Fruit fly (Drosophila melanogaster) whole organism, embryonic: Measurements from ENCODE around the gene aru.

Experiments used
- B-H2 ChIP-seq: fragments of 200-800 bp; sonication (Bioruptor generic); optimal IDR thresholded peaks from 2 replicates; lab custom pipeline; 2018; ENCODE audit warnings: missing biosample characterization, mild to moderate bottlenecking, missing genetic modification characterization
- CG1233 ChIP-seq: fragments of 200-800 bp; sonication (Bioruptor generic); optimal IDR thresholded peaks from 4 replicates; lab custom pipeline; 2018; ENCODE audit warnings: missing biosample characterization, mild to moderate bottlenecking, missing genetic modification characterization
- CG14860 ChIP-seq: fragments of 200-800 bp; sonication (Bioruptor generic); IDR thresholded peaks from 3 replicates; pipeline ENCODE4 v1.3.6; 2022; ENCODE audit warnings: missing biosample characterization, missing genetic modification characterization; ENCODE audit not compliant: partially characterized antibody
- CG17359 ChIP-seq: fragments of 200-800 bp; sonication (Bioruptor generic); optimal IDR thresholded peaks from 3 replicates; lab custom pipeline; 2018; ENCODE audit warnings: missing biosample characterization, mild to moderate bottlenecking, missing genetic modification characterization, moderate library complexity
- CG1792 ChIP-seq: fragments of 200-800 bp; sonication (Bioruptor generic); optimal IDR thresholded peaks from 2 replicates; lab custom pipeline; 2016; ENCODE audit warnings: missing biosample characterization, missing genetic modification characterization
- CG18764 ChIP-seq: fragments of 200-800 bp; sonication (Bioruptor generic); optimal IDR thresholded peaks from 3 replicates; lab custom pipeline; 2016; ENCODE audit warnings: missing biosample characterization, missing genetic modification characterization
- CG31224 ChIP-seq: fragments of 200-800 bp; sonication (Bioruptor generic); IDR thresholded peaks from 2 replicates; pipeline ENCODE4 v1.3.6; 2022; ENCODE audit warnings: missing biosample characterization, missing genetic modification characterization
- CG31441 ChIP-seq: fragments of 200-800 bp; sonication (Bioruptor generic); IDR thresholded peaks from 2 replicates; pipeline ENCODE4 v1.3.6; 2022; ENCODE audit warnings: missing biosample characterization, missing genetic modification characterization
- CG32772 ChIP-seq: fragments of 200-800 bp; sonication (Bioruptor generic); IDR thresholded peaks from 2 replicates; pipeline ENCODE4 v1.3.6; 2022; ENCODE audit warnings: missing biosample characterization, missing genetic modification characterization
- CG6791 ChIP-seq: fragments of 200-800 bp; sonication (Bioruptor generic); IDR thresholded peaks from 3 replicates; pipeline ENCODE4 v1.3.6; 2022; ENCODE audit warnings: missing biosample characterization, missing genetic modification characterization; ENCODE audit not compliant: partially characterized antibody
- CG7372 ChIP-seq: fragments of 200-800 bp; sonication (Bioruptor generic); IDR thresholded peaks from 2 replicates; pipeline ENCODE4 v1.3.6; 2022; ENCODE audit warnings: missing biosample characterization, missing genetic modification characterization
- CG9215 ChIP-seq: fragments of 200-800 bp; sonication (Bioruptor generic); IDR thresholded peaks from 2 replicates; pipeline ENCODE4 v1.3.6; 2022; ENCODE audit warnings: missing biosample characterization, missing genetic modification characterization
- CHES-1-like ChIP-seq: fragments of 200-800 bp; sonication (Bioruptor generic); optimal IDR thresholded peaks from 2 replicates; lab custom pipeline; 2016; ENCODE audit warnings: missing biosample characterization, missing genetic modification characterization
- Chrac-16 ChIP-seq: fragments of 200-800 bp; sonication (Bioruptor generic); optimal IDR thresholded peaks from 3 replicates; lab custom pipeline; 2016; ENCODE audit warnings: missing biosample characterization, missing genetic modification characterization
- CrebB ChIP-seq: fragments of 200-800 bp; sonication (Bioruptor generic); optimal IDR thresholded peaks from 3 replicates; lab custom pipeline; 2018; ENCODE audit warnings: missing biosample characterization, mild to moderate bottlenecking, missing genetic modification characterization
- Dll ChIP-seq: fragments of 200-800 bp; sonication (Bioruptor generic); IDR thresholded peaks from 4 replicates; pipeline ENCODE4 v1.3.6; 2022; ENCODE audit warnings: missing biosample characterization, missing genetic modification characterization; ENCODE audit not compliant: partially characterized antibody
- E2f2 ChIP-seq: fragments of 200-800 bp; sonication (Bioruptor generic); IDR thresholded peaks from 2 replicates; pipeline ENCODE4 v1.3.6; 2022; ENCODE audit warnings: missing biosample characterization, missing genetic modification characterization
- ERR ChIP-seq: fragments of 200-800 bp; sonication (Bioruptor generic); optimal IDR thresholded peaks from 2 replicates; lab custom pipeline; 2016; ENCODE audit warnings: missing biosample characterization, missing genetic modification characterization
- Ets65A ChIP-seq: fragments of 200-800 bp; sonication (Bioruptor generic); peaks from one replicate; lab custom pipeline; 2016; ENCODE audit warnings: missing biosample characterization, missing genetic modification characterization
- HLH3B ChIP-seq: fragments of 200-800 bp; sonication (Bioruptor generic); IDR thresholded peaks from 2 replicates; pipeline ENCODE4 v1.3.6; 2022; ENCODE audit warnings: missing biosample characterization, missing genetic modification characterization
- Hr3 ChIP-seq: fragments of 200-800 bp; sonication (Bioruptor generic); optimal IDR thresholded peaks from 3 replicates; lab custom pipeline; 2016; ENCODE audit warnings: missing biosample characterization, missing genetic modification characterization
- Hr51 ChIP-seq, 2 experiments: fragments of 200-800 bp; sonication (Bioruptor generic); optimal IDR thresholded peaks; 2 replicates in 1 of 2; 3 replicates in 1 of 2; lab custom pipeline; 2016 to 2018; ENCODE audit warnings: missing biosample characterization in 2 of 2, missing genetic modification characterization in 2 of 2, mild to moderate bottlenecking in 1 of 2, moderate library complexity in 1 of 2
- Nf-YA ChIP-seq: fragments of 200-800 bp; sonication (Bioruptor generic); IDR thresholded peaks from 2 replicates; pipeline ENCODE4 v1.3.6; 2022; ENCODE audit warnings: missing biosample characterization, missing genetic modification characterization
- Optix ChIP-seq: fragments of 200-800 bp; sonication (Bioruptor generic); IDR thresholded peaks from 3 replicates; pipeline ENCODE4 v1.3.6; 2022; ENCODE audit warnings: missing biosample characterization, missing genetic modification characterization
- Sin3A ChIP-seq: fragments of >200 bp; optimal IDR thresholded peaks from 2 replicates; lab custom pipeline; 2018
- Xbp1 ChIP-seq: fragments of 200-800 bp; sonication (Bioruptor generic); optimal IDR thresholded peaks from 3 replicates; lab custom pipeline; 2016; ENCODE audit warnings: missing biosample characterization, mild to moderate bottlenecking, missing genetic modification characterization
- ase ChIP-seq: fragments of 200-800 bp; sonication (Bioruptor generic); IDR thresholded peaks from 3 replicates; pipeline ENCODE4 v1.3.6; 2022; ENCODE audit warnings: missing biosample characterization, missing genetic modification characterization
- bab2 ChIP-seq: fragments of 200-800 bp; sonication (Bioruptor generic); optimal IDR thresholded peaks from 2 replicates; lab custom pipeline; 2016; ENCODE audit warnings: missing biosample characterization, missing genetic modification characterization
- bowl ChIP-seq: fragments of 200-800 bp; sonication (Bioruptor generic); IDR thresholded peaks from 2 replicates; pipeline ENCODE4 v1.3.6; 2022; ENCODE audit warnings: missing biosample characterization, missing genetic modification characterization
- chn ChIP-seq: fragments of 200-800 bp; sonication (Bioruptor generic); optimal IDR thresholded peaks from 2 replicates; lab custom pipeline; 2016; ENCODE audit warnings: missing biosample characterization, missing genetic modification characterization
- dan ChIP-seq: fragments of 200-800 bp; sonication (Bioruptor generic); IDR thresholded peaks from 2 replicates; pipeline ENCODE4 v1.3.6; 2022; ENCODE audit warnings: missing biosample characterization, missing genetic modification characterization
- disco-r ChIP-seq: fragments of 200-800 bp; sonication (Bioruptor generic); optimal IDR thresholded peaks from 2 replicates; lab custom pipeline; 2016; ENCODE audit warnings: missing biosample characterization, missing genetic modification characterization
- dmrt11E ChIP-seq: fragments of 200-800 bp; sonication (Bioruptor generic); optimal IDR thresholded peaks from 3 replicates; lab custom pipeline; 2018; ENCODE audit warnings: missing biosample characterization, mild to moderate bottlenecking, missing genetic modification characterization, moderate library complexity
- en ChIP-seq: fragments of 200-800 bp; sonication (Bioruptor generic); optimal IDR thresholded peaks from 2 replicates; lab custom pipeline; 2016; ENCODE audit warnings: missing biosample characterization, missing genetic modification characterization
- eve ChIP-seq, 2 experiments: fragments of >200 bp; optimal IDR thresholded peaks; 2 replicates each; lab custom pipeline; 2017; ENCODE audit warnings: missing biosample characterization in 2 of 2, missing genetic modification characterization in 2 of 2
- fd102C ChIP-seq: fragments of 200-800 bp; sonication (Bioruptor generic); optimal IDR thresholded peaks from 2 replicates; lab custom pipeline; 2018; ENCODE audit warnings: missing biosample characterization, mild to moderate bottlenecking, missing genetic modification characterization, moderate library complexity
- fd96Cb ChIP-seq: fragments of 200-800 bp; sonication (Bioruptor generic); optimal IDR thresholded peaks from 2 replicates; lab custom pipeline; 2018; ENCODE audit warnings: missing biosample characterization, mild to moderate bottlenecking, missing genetic modification characterization, moderate library complexity
- grn ChIP-seq: fragments of 200-800 bp; sonication (Bioruptor generic); optimal IDR thresholded peaks from 3 replicates; lab custom pipeline; 2017; ENCODE audit warnings: missing biosample characterization, missing genetic modification characterization
- gro ChIP-seq: fragments of 200-800 bp; sonication (Bioruptor generic); optimal IDR thresholded peaks from 2 replicates; lab custom pipeline; 2016; ENCODE audit warnings: missing biosample characterization, missing genetic modification characterization
- lov ChIP-seq, 2 experiments: fragments of 200-800 bp in 1 of 2; fragments of >200 bp in 1 of 2; sonication (Bioruptor generic) in 1 of 2; IDR thresholded peaks in 1 of 2; optimal IDR thresholded peaks in 1 of 2; 2 replicates in 1 of 2; 3 replicates in 1 of 2; pipeline versions ENCODE4 v1.3.6 to Lab custom; 2017 to 2022; ENCODE audit warnings: missing biosample characterization in 1 of 2, missing genetic modification characterization in 1 of 2
- mld ChIP-seq: fragments of 200-800 bp; sonication (Bioruptor generic); IDR thresholded peaks from 3 replicates; pipeline ENCODE4 v1.3.6; 2022; ENCODE audit warnings: missing biosample characterization, missing genetic modification characterization; ENCODE audit not compliant: partially characterized antibody
- nmo ChIP-seq: fragments of 200-800 bp; sonication (Bioruptor generic); optimal IDR thresholded peaks from 2 replicates; lab custom pipeline; 2018; ENCODE audit warnings: missing biosample characterization, mild to moderate bottlenecking, missing genetic modification characterization, moderate library complexity
- pzg ChIP-seq: fragments of 200-800 bp; sonication (Bioruptor generic); optimal IDR thresholded peaks from 3 replicates; lab custom pipeline; 2018; ENCODE audit warnings: missing biosample characterization, mild to moderate bottlenecking, missing genetic modification characterization, moderate library complexity
- run ChIP-seq: fragments of 200-800 bp; sonication (Bioruptor generic); optimal IDR thresholded peaks from 3 replicates; lab custom pipeline; 2018; ENCODE audit warnings: missing biosample characterization, mild to moderate bottlenecking, missing genetic modification characterization
- sc ChIP-seq, 3 experiments: fragments of >200 bp in 2 of 3; fragments of 200-800 bp in 1 of 3; sonication (Bioruptor generic) in 1 of 3; optimal IDR thresholded peaks; 2 replicates in 2 of 3; 3 replicates in 1 of 3; lab custom pipeline; 2017; ENCODE audit warnings: mild to moderate bottlenecking in 1 of 3, missing biosample characterization in 1 of 3, missing genetic modification characterization in 1 of 3, missing genetic modification reagents in 1 of 3
- schlank ChIP-seq: fragments of 200-800 bp; sonication (Bioruptor generic); optimal IDR thresholded peaks from 2 replicates; lab custom pipeline; 2018; ENCODE audit warnings: missing biosample characterization, mild to moderate bottlenecking, missing genetic modification characterization
- tio ChIP-seq: fragments of 200-800 bp; sonication (Bioruptor generic); optimal IDR thresholded peaks from 2 replicates; lab custom pipeline; 2017; ENCODE audit warnings: missing biosample characterization, missing genetic modification characterization, inconsistent platforms
- unpg ChIP-seq: fragments of 200-800 bp; sonication (Bioruptor generic); optimal IDR thresholded peaks from 3 replicates; lab custom pipeline; 2018; ENCODE audit warnings: missing biosample characterization, mild to moderate bottlenecking, missing genetic modification characterization, moderate library complexity
- wor ChIP-seq: fragments of 200-800 bp; sonication (Bioruptor generic); IDR thresholded peaks from 2 replicates; pipeline ENCODE4 v1.3.6; 2022; ENCODE audit warnings: missing biosample characterization, missing genetic modification characterization

aru gene

DNA sequence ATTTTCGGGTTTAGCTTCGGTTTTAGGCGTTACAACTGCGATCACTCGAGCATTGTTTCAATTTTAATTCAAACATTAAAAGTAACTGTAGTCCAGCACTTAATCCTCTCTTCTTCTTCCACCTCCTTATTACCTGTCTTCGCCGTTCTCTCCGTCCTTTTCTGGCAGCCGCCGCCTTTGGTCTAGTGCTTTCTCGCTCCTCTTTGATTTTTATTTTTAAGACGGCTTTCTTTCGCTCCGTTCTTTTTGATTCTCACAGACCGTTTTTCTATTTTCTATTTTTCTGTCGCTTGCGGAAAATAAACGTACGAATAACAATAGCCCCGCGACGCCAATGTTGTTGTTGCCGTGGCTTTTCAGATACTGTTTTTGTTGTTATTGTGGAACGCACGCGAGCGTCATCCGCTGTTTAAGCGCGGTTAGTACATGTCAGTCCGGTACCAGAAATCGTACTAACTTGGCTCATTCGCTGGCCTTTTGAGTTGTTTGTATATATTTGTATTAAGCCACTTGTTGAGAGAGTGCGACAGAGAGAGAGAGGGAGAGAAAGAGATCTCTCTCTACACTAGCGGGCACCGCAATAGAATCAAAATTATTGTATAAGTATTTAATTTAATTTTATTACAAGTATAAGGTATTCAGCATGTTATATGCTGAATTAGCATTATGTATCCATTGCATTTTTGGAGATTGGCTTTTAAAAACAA lies at the start of gene aru (continued):
- TF ChIP-seq CG17359 (tag; lab: Kevin White, UChicago) = peak; percentile 51
- no peak for TF ChIP-seq lov (optimal IDR thresholded peaks at IDR 0.05; lab: Kevin White, UChicago)
- no peak for TF ChIP-seq lov (GFP tag; IDR thresholded peaks at IDR 0.05; lab: Robert Waterston, UW)
- no peak for TF ChIP-seq disco-r (GFP tag; lab: Kevin White, UChicago)
- TF ChIP-seq CG6791 (GFP tag; lab: Robert Waterston, UW) = no peak
- TF ChIP-seq Optix = no peak
- peak; percentile 23 for TF ChIP-seq fd96Cb (tag; lab: Kevin White, UChicago)
- no peak for TF ChIP-seq CG9215 (GFP tag; lab: Robert Waterston, UW)
- no peak for TF ChIP-seq chn
- peak; percentile 12 for TF ChIP-seq Xbp1 (GFP tag; lab: Kevin White, UChicago)
- no peak for TF ChIP-seq CG14860 (GFP tag; lab: Robert Waterston, UW)
- TF ChIP-seq Chrac-16 (GFP tag; lab: Kevin White, UChicago) = no peak
- TF ChIP-seq sc (optimal IDR thresholded peaks at IDR 0.05; lab: Kevin White, UChicago) = no peak
- no peak for TF ChIP-seq sc (GFP tag; optimal IDR thresholded peaks at IDR 0.05; lab: Kevin White, UChicago)
- peak; percentile 36 for TF ChIP-seq dmrt11E
- TF ChIP-seq CG18764 (GFP tag; lab: Kevin White, UChicago) = no peak
- no peak for TF ChIP-seq bowl (GFP tag; lab: Robert Waterston, UW)
- no peak for TF ChIP-seq schlank (tag; lab: Kevin White, UChicago)
- no peak for TF ChIP-seq tio (GFP tag; lab: Kevin White, UChicago)
- peak; percentile 29; the same call in 1 of the 2 replicates for TF ChIP-seq E2f2 (GFP tag; lab: Robert Waterston, UW)
- TF ChIP-seq CG31441 (GFP tag; lab: Robert Waterston, UW) = peak; percentile 29; the same call in 1 of the 2 replicates
- no peak for TF ChIP-seq pzg (GFP tag; lab: Kevin White, UChicago)
- TF ChIP-seq B-H2 = peak; percentile 14
- peak; percentile 37 for TF ChIP-seq fd102C
- TF ChIP-seq CHES-1-like (GFP tag; lab: Kevin White, UChicago) = peak; percentile 11
- no peak for TF ChIP-seq ase
- no peak for TF ChIP-seq Hr3 (GFP tag; lab: Kevin White, UChicago)
- 0 out of 2 replicates have a peak, but pooled peaks have one; percentile 18 for TF ChIP-seq Nf-YA (GFP tag; lab: Robert Waterston, UW)
- no peak for TF ChIP-seq CG1233 (GFP tag; lab: Kevin White, UChicago)
- no peak for TF ChIP-seq mld
- TF ChIP-seq en (GFP tag; lab: Kevin White, UChicago) = no peak
- TF ChIP-seq dan = no peak
- TF ChIP-seq Ets65A (GFP tag; lab: Kevin White, UChicago) = no peak
- TF ChIP-seq CG31224 (GFP tag; lab: Robert Waterston, UW) = no peak
- TF ChIP-seq gro (GFP tag; lab: Kevin White, UChicago) = no peak
- TF ChIP-seq Hr51 (GFP tag; optimal IDR thresholded peaks at IDR 0.05; lab: Kevin White, UChicago) = peak in 1 of 2 experiments; percentile 11
- TF ChIP-seq CrebB (tag; lab: Kevin White, UChicago) = no peak
- no peak for TF ChIP-seq ERR
- TF ChIP-seq CG7372 (GFP tag; lab: Robert Waterston, UW) = no peak
- TF ChIP-seq grn (GFP tag; lab: Kevin White, UChicago) = no peak
- TF ChIP-seq unpg (GFP tag; lab: Kevin White, UChicago) = peak; percentile 47
- no peak for TF ChIP-seq Sin3A (lab: Kevin White, UChicago)
- TF ChIP-seq HLH3B (GFP tag; lab: Robert Waterston, UW) = no peak
- TF ChIP-seq nmo = no peak
- TF ChIP-seq Dll (GFP tag; lab: Robert Waterston, UW) = no peak; the same call in 3 of the 4 replicates
- TF ChIP-seq eve (GFP tag; optimal IDR thresholded peaks at IDR 0.05; lab: Kevin White, UChicago) = no peak
- no peak for TF ChIP-seq bab2 (GFP tag; lab: Kevin White, UChicago)
- TF ChIP-seq run (tag; lab: Kevin White, UChicago) = no peak
- TF ChIP-seq wor (GFP tag; lab: Robert Waterston, UW) = no peak
- TF ChIP-seq CG32772 = no peak
- TF ChIP-seq CG1792 = no peak
